Fruit fly (Drosophila melanogaster) whole organism, embryonic: Measurements from ENCODE around the gene Muc14A.

Experiments
- Abd-B ChIP-seq: fragments of 200-800 bp; sonication (Bioruptor generic); optimal IDR thresholded peaks from 2 replicates; lab custom pipeline; 2018; ENCODE audit warnings: missing biosample characterization, mild to moderate bottlenecking, missing genetic modification characterization, moderate library complexity
- Bgb ChIP-seq: fragments of 200-800 bp; sonication (Bioruptor generic); IDR thresholded peaks from 2 replicates; pipeline ENCODE4 v1.3.6; 2022; ENCODE audit warnings: missing biosample characterization, missing genetic modification characterization; ENCODE audit not compliant: partially characterized antibody
- Blimp-1 ChIP-seq: fragments of 200-800 bp; sonication (Bioruptor generic); optimal IDR thresholded peaks from 3 replicates; lab custom pipeline; 2018; ENCODE audit warnings: missing biosample characterization, missing genetic modification characterization, mild to moderate bottlenecking, moderate library complexity, missing genetic modification reagents
- CG10267 ChIP-seq: fragments of 200-800 bp; sonication (Bioruptor generic); optimal IDR thresholded peaks from 2 replicates; lab custom pipeline; 2018; ENCODE audit warnings: missing biosample characterization, mild to moderate bottlenecking, missing genetic modification characterization, moderate library complexity
- CG11398 ChIP-seq: fragments of 200-800 bp; sonication (Bioruptor generic); optimal IDR thresholded peaks from 2 replicates; lab custom pipeline; 2016; ENCODE audit warnings: missing biosample characterization, missing genetic modification characterization
- CG12071 ChIP-seq: fragments of 200-800 bp; sonication (Bioruptor generic); optimal IDR thresholded peaks from 3 replicates; lab custom pipeline; 2018; ENCODE audit warnings: missing biosample characterization, mild to moderate bottlenecking, missing genetic modification characterization
- CG12744 ChIP-seq: fragments of 200-800 bp; sonication (Bioruptor generic); optimal IDR thresholded peaks from 2 replicates; lab custom pipeline; 2016; ENCODE audit warnings: missing biosample characterization, missing genetic modification characterization
- CG13624 ChIP-seq: fragments of 200-800 bp; sonication (Bioruptor generic); optimal IDR thresholded peaks from 2 replicates; lab custom pipeline; 2016; ENCODE audit warnings: missing biosample characterization, missing genetic modification characterization
- CG13775 ChIP-seq: fragments of 200-800 bp; sonication (Bioruptor generic); optimal IDR thresholded peaks from 3 replicates; lab custom pipeline; 2017; ENCODE audit warnings: missing biosample characterization, mild to moderate bottlenecking, missing genetic modification characterization
- CG14710 ChIP-seq: fragments of 200-800 bp; sonication (Bioruptor generic); optimal IDR thresholded peaks from 3 replicates; lab custom pipeline; 2019; ENCODE audit warnings: missing biosample characterization, mild to moderate bottlenecking, missing genetic modification characterization, moderate library complexity
- CG17829 ChIP-seq: fragments of 200-800 bp; optimal IDR thresholded peaks from 2 replicates; lab custom pipeline; 2019; ENCODE audit warnings: missing biosample characterization, mild to moderate bottlenecking, missing genetic modification characterization, moderate library complexity
- CG18599 ChIP-seq: fragments of 200-800 bp; sonication (Bioruptor generic); optimal IDR thresholded peaks from 3 replicates; lab custom pipeline; 2017; ENCODE audit warnings: missing biosample characterization, missing genetic modification characterization, mild to moderate bottlenecking, moderate library complexity, missing genetic modification reagents
- CG30020 ChIP-seq: fragments of 200-800 bp; optimal IDR thresholded peaks from 2 replicates; lab custom pipeline; 2019; ENCODE audit warnings: missing biosample characterization, mild to moderate bottlenecking, missing genetic modification characterization, moderate library complexity
- CG31388 ChIP-seq: fragments of 200-800 bp; sonication (Bioruptor generic); optimal IDR thresholded peaks from 2 replicates; lab custom pipeline; 2016; ENCODE audit warnings: missing biosample characterization, missing genetic modification characterization
- CG4328 ChIP-seq: fragments of 200-800 bp; sonication (Bioruptor generic); optimal IDR thresholded peaks from 3 replicates; lab custom pipeline; 2017; ENCODE audit warnings: missing biosample characterization, missing genetic modification reagents, missing genetic modification characterization
- CG4424 ChIP-seq: fragments of 200-800 bp; sonication (Bioruptor generic); optimal IDR thresholded peaks from 3 replicates; lab custom pipeline; 2016; ENCODE audit warnings: missing biosample characterization, missing genetic modification characterization
- CG5180 ChIP-seq: fragments of 200-800 bp; sonication (Bioruptor generic); optimal IDR thresholded peaks from 3 replicates; lab custom pipeline; 2017; ENCODE audit warnings: missing biosample characterization, missing genetic modification characterization, mild to moderate bottlenecking, moderate library complexity, missing genetic modification reagents
- CG7839 ChIP-seq: fragments of 200-800 bp; sonication (Bioruptor generic); optimal IDR thresholded peaks from 3 replicates; lab custom pipeline; 2018; ENCODE audit warnings: missing biosample characterization, mild to moderate bottlenecking, missing genetic modification characterization, moderate library complexity
- CG8359 ChIP-seq: fragments of 200-800 bp; sonication (Bioruptor generic); optimal IDR thresholded peaks from 2 replicates; lab custom pipeline; 2017; ENCODE audit warnings: missing biosample characterization, mild to moderate bottlenecking, missing genetic modification characterization, borderline replicate concordance
- CG9797 ChIP-seq: fragments of 200-800 bp; sonication (Bioruptor generic); optimal IDR thresholded peaks from 3 replicates; lab custom pipeline; 2018; ENCODE audit warnings: missing biosample characterization, mild to moderate bottlenecking, missing genetic modification characterization
- D19A ChIP-seq: fragments of 200-800 bp; optimal IDR thresholded peaks from 3 replicates; lab custom pipeline; 2019; ENCODE audit warnings: missing biosample characterization, mild to moderate bottlenecking, missing genetic modification characterization, moderate library complexity
- Dref ChIP-seq: fragments of 200-800 bp; sonication (Bioruptor generic); IDR thresholded peaks from 2 replicates; pipeline ENCODE4 v1.3.6; 2022; ENCODE audit warnings: missing biosample characterization, missing genetic modification characterization
- HLHmδ ChIP-seq: fragments of 200-800 bp; sonication (Bioruptor generic); optimal IDR thresholded peaks from 2 replicates; lab custom pipeline; 2018; ENCODE audit warnings: missing biosample characterization, mild to moderate bottlenecking, missing genetic modification characterization, moderate library complexity
- MESR4 ChIP-seq: fragments of 200-800 bp; sonication (Bioruptor generic); optimal IDR thresholded peaks from 2 replicates; lab custom pipeline; 2018; ENCODE audit warnings: missing biosample characterization, mild to moderate bottlenecking, missing genetic modification characterization, moderate library complexity
- NC2β ChIP-seq: fragments of 200-800 bp; sonication (Bioruptor generic); optimal IDR thresholded peaks from 2 replicates; lab custom pipeline; 2016; ENCODE audit warnings: missing biosample characterization, missing genetic modification characterization
- NfI ChIP-seq: fragments of 200-800 bp; sonication (Bioruptor generic); optimal IDR thresholded peaks from 3 replicates; lab custom pipeline; 2018; ENCODE audit warnings: missing biosample characterization, mild to moderate bottlenecking, missing genetic modification characterization, moderate library complexity
- Side ChIP-seq: fragments of 200-800 bp; sonication (Bioruptor generic); optimal IDR thresholded peaks from 2 replicates; lab custom pipeline; 2016; ENCODE audit warnings: missing biosample characterization, missing genetic modification characterization
- Trl ChIP-seq, 3 experiments: fragments of >200 bp in 2 of 3; fragments of 200-800 bp in 1 of 3; sonication (Bioruptor generic) in 1 of 3; optimal IDR thresholded peaks; 2 replicates in 1 of 3; 3 replicates in 2 of 3; lab custom pipeline; 2016 to 2017; ENCODE audit warnings: missing biosample characterization in 1 of 3, missing genetic modification characterization in 1 of 3
- al ChIP-seq: fragments of 200-800 bp; sonication (Bioruptor generic); IDR thresholded peaks from 2 replicates; pipeline ENCODE4 v1.3.6; 2022; ENCODE audit warnings: missing biosample characterization, missing genetic modification characterization
- ase ChIP-seq: fragments of 200-800 bp; sonication (Bioruptor generic); IDR thresholded peaks from 3 replicates; pipeline ENCODE4 v1.3.6; 2022; ENCODE audit warnings: missing biosample characterization, missing genetic modification characterization
- ato ChIP-seq: fragments of 200-800 bp; sonication (Bioruptor generic); IDR thresholded peaks from 2 replicates; pipeline ENCODE4 v1.3.6; 2022; ENCODE audit warnings: missing biosample characterization, missing genetic modification characterization; ENCODE audit not compliant: partially characterized antibody
- bigmax ChIP-seq: fragments of 200-800 bp; sonication (Bioruptor generic); optimal IDR thresholded peaks from 2 replicates; lab custom pipeline; 2018; ENCODE audit warnings: missing biosample characterization, mild to moderate bottlenecking, missing genetic modification characterization
- bowl ChIP-seq: fragments of 200-800 bp; sonication (Bioruptor generic); IDR thresholded peaks from 2 replicates; pipeline ENCODE4 v1.3.6; 2022; ENCODE audit warnings: missing biosample characterization, missing genetic modification characterization
- croc ChIP-seq: fragments of 200-800 bp; sonication (Bioruptor generic); conservative IDR thresholded peaks from 3 replicates; pipeline ENCODE4 v1.3.6; 2022; ENCODE audit warnings: missing biosample characterization, missing genetic modification characterization
- grau ChIP-seq: fragments of 200-800 bp; optimal IDR thresholded peaks from 3 replicates; lab custom pipeline; 2019; ENCODE audit warnings: missing biosample characterization, mild to moderate bottlenecking, missing genetic modification characterization, moderate library complexity
- gt ChIP-seq: fragments of 200-800 bp; sonication (Bioruptor generic); IDR thresholded peaks from 2 replicates; pipeline ENCODE4 v1.3.6; 2022; ENCODE audit warnings: missing biosample characterization, missing genetic modification characterization
- ham ChIP-seq: fragments of 200-800 bp; sonication (Bioruptor generic); IDR thresholded peaks from 2 replicates; pipeline ENCODE4 v1.3.6; 2022; ENCODE audit warnings: missing biosample characterization, missing genetic modification characterization
- kah ChIP-seq: fragments of 200-800 bp; sonication (Bioruptor generic); optimal IDR thresholded peaks from 2 replicates; lab custom pipeline; 2018; ENCODE audit warnings: missing biosample characterization, mild to moderate bottlenecking, missing genetic modification characterization
- pnt ChIP-seq: fragments of 200-800 bp; sonication (Bioruptor generic); optimal IDR thresholded peaks from 3 replicates; lab custom pipeline; 2016; ENCODE audit warnings: missing biosample characterization, missing genetic modification characterization
- pros ChIP-seq: fragments of 200-800 bp; sonication (Bioruptor generic); optimal IDR thresholded peaks from 3 replicates; lab custom pipeline; 2019; ENCODE audit warnings: missing biosample characterization, mild to moderate bottlenecking, missing genetic modification characterization, moderate library complexity
- sc ChIP-seq, 3 experiments: fragments of >200 bp in 2 of 3; fragments of 200-800 bp in 1 of 3; sonication (Bioruptor generic) in 1 of 3; optimal IDR thresholded peaks; 2 replicates in 2 of 3; 3 replicates in 1 of 3; lab custom pipeline; 2017; ENCODE audit warnings: mild to moderate bottlenecking in 1 of 3, missing biosample characterization in 1 of 3, missing genetic modification characterization in 1 of 3, missing genetic modification reagents in 1 of 3
- sr ChIP-seq: fragments of 200-800 bp; sonication (Bioruptor generic); IDR thresholded peaks from 3 replicates; pipeline ENCODE4 v1.3.6; 2022; ENCODE audit warnings: missing biosample characterization, missing genetic modification characterization
- ssp ChIP-seq: fragments of 200-800 bp; sonication (Bioruptor generic); IDR thresholded peaks from 2 replicates; pipeline ENCODE4 v1.3.6; 2022; ENCODE audit warnings: missing biosample characterization, missing genetic modification characterization
- wor ChIP-seq: fragments of 200-800 bp; sonication (Bioruptor generic); IDR thresholded peaks from 2 replicates; pipeline ENCODE4 v1.3.6; 2022; ENCODE audit warnings: missing biosample characterization, missing genetic modification characterization
- zen2 ChIP-seq: fragments of 200-800 bp; sonication (Bioruptor generic); IDR thresholded peaks from 3 replicates; pipeline ENCODE4 v1.3.6; 2022; ENCODE audit warnings: missing biosample characterization, missing genetic modification characterization; ENCODE audit not compliant: partially characterized antibody
- zf30C ChIP-seq: fragments of 200-800 bp; sonication (Bioruptor generic); optimal IDR thresholded peaks from 3 replicates; lab custom pipeline; 2018; ENCODE audit warnings: missing biosample characterization, mild to moderate bottlenecking, missing genetic modification characterization
- zfh2 ChIP-seq: fragments of 200-800 bp; sonication (Bioruptor generic); optimal IDR thresholded peaks from 2 replicates; lab custom pipeline; 2016; ENCODE audit warnings: missing biosample characterization, missing genetic modification characterization

Gene Muc14A

dm6 chrX:15991618-15992526 is 17.0 kb upstream of the Muc14A start, which contains the start of the genes CG46312, eIF5 and exd (continued):
- TF ChIP-seq al (GFP tag; lab: Robert Waterston, UW), result no peak
- no peak for TF ChIP-seq sr (GFP tag; lab: Robert Waterston, UW)
- TF ChIP-seq bowl (GFP tag; lab: Robert Waterston, UW), result no peak
- no peak for TF ChIP-seq CG13624 (GFP tag; lab: Kevin White, UChicago)
- no peak for TF ChIP-seq ham
- no peak for TF ChIP-seq CG18599 (GFP tag; lab: Kevin White, UChicago)
- TF ChIP-seq CG7839 (tag; lab: Kevin White, UChicago), result no peak
- TF ChIP-seq croc (GFP tag; lab: Robert Waterston, UW), result no peak
- TF ChIP-seq grau (tag; lab: Kevin White, UChicago), result no peak
- no peak for TF ChIP-seq CG12744 (GFP tag; lab: Kevin White, UChicago)
- TF ChIP-seq MESR4 (GFP tag; lab: Kevin White, UChicago), result peak; percentile 70
- peak; percentile 45 for TF ChIP-seq CG9797 (GFP tag; lab: Kevin White, UChicago)
- TF ChIP-seq NfI (GFP tag; lab: Kevin White, UChicago), result no peak
- TF ChIP-seq wor (GFP tag; lab: Robert Waterston, UW), result no peak
- TF ChIP-seq ssp, result peak; percentile 83
- no peak for TF ChIP-seq CG8359
- TF ChIP-seq HLHmδ (GFP tag; lab: Kevin White, UChicago), result no peak
- no peak for TF ChIP-seq CG5180 (GFP tag; lab: Kevin White, UChicago)
- TF ChIP-seq pros (GFP tag; lab: Kevin White, UChicago), result no peak
- TF ChIP-seq CG17829 (tag; lab: Kevin White, UChicago), result no peak
- TF ChIP-seq gt (GFP tag; lab: Robert Waterston, UW), result no peak
- TF ChIP-seq Bgb (GFP tag; lab: Robert Waterston, UW), result peak; percentile 80
- no peak for TF ChIP-seq Trl (optimal IDR thresholded peaks at IDR 0.05; lab: Kevin White, UChicago)
- TF ChIP-seq Trl (GFP tag; optimal IDR thresholded peaks at IDR 0.05; lab: Kevin White, UChicago), result no peak
- TF ChIP-seq CG14710 (tag; lab: Kevin White, UChicago), result peak; percentile 97
- peak; percentile 63 for TF ChIP-seq ato (GFP tag; lab: Robert Waterston, UW)
- peak; percentile 8 for TF ChIP-seq D19A
- no peak for TF ChIP-seq CG11398 (GFP tag; lab: Kevin White, UChicago)
- TF ChIP-seq sc (optimal IDR thresholded peaks at IDR 0.05; lab: Kevin White, UChicago), result no peak
- TF ChIP-seq sc (GFP tag; optimal IDR thresholded peaks at IDR 0.05; lab: Kevin White, UChicago), result no peak
- TF ChIP-seq CG4328 (GFP tag; lab: Kevin White, UChicago), result no peak
- no peak for TF ChIP-seq kah (GFP tag; lab: Kevin White, UChicago)
- peak; percentile 96 for TF ChIP-seq CG30020
- TF ChIP-seq ase, result no peak
- no peak for TF ChIP-seq NC2β (GFP tag; lab: Kevin White, UChicago)
- no peak for TF ChIP-seq zfh2
- TF ChIP-seq bigmax (GFP tag; lab: Kevin White, UChicago), result peak; percentile 67
- peak; percentile 72 for TF ChIP-seq CG10267 (tag; lab: Kevin White, UChicago)
- no peak for TF ChIP-seq CG31388 (GFP tag; lab: Kevin White, UChicago)
- TF ChIP-seq pnt (GFP tag; lab: Kevin White, UChicago), result no peak
- no peak for TF ChIP-seq CG4424 (GFP tag; lab: Kevin White, UChicago)
- peak; percentile 82 for TF ChIP-seq Dref (GFP tag; lab: Robert Waterston, UW)
- no peak for TF ChIP-seq zen2 (GFP tag; lab: Robert Waterston, UW)
- TF ChIP-seq zf30C (GFP tag; lab: Kevin White, UChicago), result no peak
- no peak for TF ChIP-seq CG13775
- no peak for TF ChIP-seq CG12071 (GFP tag; lab: Kevin White, UChicago)
- no peak for TF ChIP-seq Abd-B (GFP tag; lab: Kevin White, UChicago)
- no peak for TF ChIP-seq Side (GFP tag; lab: Kevin White, UChicago)
- TF ChIP-seq Blimp-1 (GFP tag; lab: Kevin White, UChicago), result no peak
